Worm (Caenorhabditis elegans) whole organism, L3 larva: ENCODE results near the gene R10H10.3.

ENCODE experiments used
- R02D3.7 ChIP-seq: fragments of 150-350 bp; optimal IDR thresholded peaks from 2 replicates; lab custom pipeline; 2014; ENCODE audit warnings: missing biosample characterization, missing genetic modification characterization
- ZK546.5 ChIP-seq: sonication (generic microtip); optimal IDR thresholded peaks from 2 replicates; lab custom pipeline; 2017; ENCODE audit warnings: missing biosample characterization, missing genetic modification characterization
- ama-1 ChIP-seq: fragments of 150-350 bp; optimal IDR thresholded peaks from 2 replicates; lab custom pipeline; 2018
- ceh-16 ChIP-seq: sonication (generic microtip); optimal IDR thresholded peaks from 2 replicates; lab custom pipeline; 2017; ENCODE audit warnings: missing biosample characterization, missing genetic modification characterization
- ceh-82 ChIP-seq: fragments of 150-350 bp; optimal IDR thresholded peaks from 2 replicates; lab custom pipeline; 2014; ENCODE audit warnings: missing biosample characterization, missing genetic modification characterization
- daf-12 ChIP-seq: fragments of 150-350 bp; optimal IDR thresholded peaks from 2 replicates; lab custom pipeline; 2014; ENCODE audit warnings: missing biosample characterization, missing genetic modification reagents, missing genetic modification characterization
- egl-27 ChIP-seq: sonication (generic microtip); optimal IDR thresholded peaks from 4 replicates; lab custom pipeline; 2017; ENCODE audit warnings: missing biosample characterization, missing genetic modification reagents, missing genetic modification characterization
- elt-1 ChIP-seq: fragments of 150-350 bp; optimal IDR thresholded peaks from 2 replicates; lab custom pipeline; 2014; ENCODE audit warnings: missing biosample characterization, missing genetic modification characterization
- elt-2 ChIP-seq: sonication (generic microtip); optimal IDR thresholded peaks from 2 replicates; lab custom pipeline; 2016; ENCODE audit warnings: missing genetic modification reagents, mild to moderate bottlenecking, missing genetic modification characterization, missing compliant biosample characterization
- eor-1 ChIP-seq, 2 experiments: fragments of 150-350 bp; optimal IDR thresholded peaks; 2 replicates each; lab custom pipeline; 2014 to 2018; ENCODE audit warnings: missing biosample characterization in 2 of 2, missing genetic modification characterization in 2 of 2
- fkh-2 ChIP-seq: fragments of 150-350 bp; optimal IDR thresholded peaks from 2 replicates; lab custom pipeline; 2014; ENCODE audit warnings: missing biosample characterization, missing genetic modification reagents, missing genetic modification characterization
- fos-1 ChIP-seq: fragments of 150-350 bp; optimal IDR thresholded peaks from 2 replicates; lab custom pipeline; 2014; ENCODE audit warnings: missing biosample characterization, missing genetic modification characterization
- hmg-11 ChIP-seq: sonication (generic microtip); optimal IDR thresholded peaks from 2 replicates; lab custom pipeline; 2016; ENCODE audit warnings: missing genetic modification characterization, missing compliant biosample characterization
- lin-15B ChIP-seq: fragments of 150-350 bp; optimal IDR thresholded peaks from 2 replicates; lab custom pipeline; 2014; ENCODE audit warnings: missing biosample characterization, missing genetic modification characterization
- lin-39 ChIP-seq: fragments of 150-350 bp; optimal IDR thresholded peaks from 2 replicates; lab custom pipeline; 2018; ENCODE audit warnings: missing biosample characterization, missing genetic modification reagents, missing genetic modification characterization
- lsy-12 ChIP-seq: sonication (generic microtip); optimal IDR thresholded peaks from 2 replicates; lab custom pipeline; 2016; ENCODE audit warnings: mild to moderate bottlenecking, missing genetic modification characterization, missing compliant biosample characterization
- mdl-1 ChIP-seq: fragments of 150-350 bp; optimal IDR thresholded peaks from 2 replicates; lab custom pipeline; 2014; ENCODE audit warnings: missing biosample characterization, missing genetic modification characterization
- nfya-1 ChIP-seq: sonication (generic microtip); optimal IDR thresholded peaks from 2 replicates; lab custom pipeline; 2017; ENCODE audit warnings: missing genetic modification characterization, mild to moderate bottlenecking, missing compliant biosample characterization, antibody characterized with exemption, moderate library complexity; ENCODE audit not compliant: insufficient read depth
- nhr-11 ChIP-seq: fragments of 150-350 bp; optimal IDR thresholded peaks from 2 replicates; lab custom pipeline; 2014; ENCODE audit warnings: missing biosample characterization, missing genetic modification characterization
- nhr-12 ChIP-seq: fragments of 150-350 bp; optimal IDR thresholded peaks from 2 replicates; lab custom pipeline; 2014; ENCODE audit warnings: missing biosample characterization, missing genetic modification characterization
- nhr-237 ChIP-seq: fragments of 150-350 bp; optimal IDR thresholded peaks from 2 replicates; lab custom pipeline; 2014; ENCODE audit warnings: missing biosample characterization, missing genetic modification characterization
- nhr-25 ChIP-seq: sonication (generic microtip); optimal IDR thresholded peaks from 2 replicates; lab custom pipeline; 2017; ENCODE audit warnings: missing biosample characterization, missing genetic modification characterization
- nhr-28 ChIP-seq: fragments of 150-350 bp; optimal IDR thresholded peaks from 2 replicates; lab custom pipeline; 2014; ENCODE audit warnings: missing biosample characterization, missing genetic modification characterization
- nhr-67 ChIP-seq: fragments of 150-350 bp; optimal IDR thresholded peaks from 2 replicates; lab custom pipeline; 2014; ENCODE audit warnings: missing biosample characterization, missing genetic modification characterization
- nhr-76 ChIP-seq: fragments of 150-350 bp; sonication (generic microtip); optimal IDR thresholded peaks from 5 replicates; lab custom pipeline; 2014; ENCODE audit warnings: missing biosample characterization, missing genetic modification characterization
- pha-4 ChIP-seq: fragments of 150-350 bp; optimal IDR thresholded peaks from 2 replicates; lab custom pipeline; 2014; ENCODE audit warnings: missing biosample characterization, missing genetic modification reagents, missing genetic modification characterization
- pqm-1 ChIP-seq: fragments of 150-350 bp; optimal IDR thresholded peaks from 2 replicates; lab custom pipeline; 2017; ENCODE audit warnings: missing biosample characterization, missing genetic modification characterization, inconsistent platforms
- sea-2 ChIP-seq: fragments of 150-350 bp; sonication (generic microtip); optimal IDR thresholded peaks from 4 replicates; lab custom pipeline; 2014; ENCODE audit warnings: missing biosample characterization, missing genetic modification reagents, missing genetic modification characterization
- skn-1 ChIP-seq: fragments of 150-350 bp; optimal IDR thresholded peaks from 2 replicates; lab custom pipeline; 2014; ENCODE audit warnings: missing biosample characterization, missing genetic modification characterization
- snpc-4 ChIP-seq: fragments of 150-350 bp; optimal IDR thresholded peaks from 2 replicates; lab custom pipeline; 2014; ENCODE audit warnings: missing biosample characterization, missing genetic modification characterization
- unc-62 ChIP-seq: fragments of 150-350 bp; sonication (generic microtip); optimal IDR thresholded peaks from 4 replicates; lab custom pipeline; 2014; ENCODE audit warnings: missing biosample characterization, missing genetic modification reagents, missing genetic modification characterization
- zag-1 ChIP-seq: fragments of 150-350 bp; optimal IDR thresholded peaks from 2 replicates; lab custom pipeline; 2014; ENCODE audit warnings: missing biosample characterization, missing genetic modification characterization
- ztf-11 ChIP-seq: fragments of 150-350 bp; optimal IDR thresholded peaks from 2 replicates; lab custom pipeline; 2014; ENCODE audit warnings: missing biosample characterization, missing genetic modification characterization

Gene R10H10.3

DNA sequence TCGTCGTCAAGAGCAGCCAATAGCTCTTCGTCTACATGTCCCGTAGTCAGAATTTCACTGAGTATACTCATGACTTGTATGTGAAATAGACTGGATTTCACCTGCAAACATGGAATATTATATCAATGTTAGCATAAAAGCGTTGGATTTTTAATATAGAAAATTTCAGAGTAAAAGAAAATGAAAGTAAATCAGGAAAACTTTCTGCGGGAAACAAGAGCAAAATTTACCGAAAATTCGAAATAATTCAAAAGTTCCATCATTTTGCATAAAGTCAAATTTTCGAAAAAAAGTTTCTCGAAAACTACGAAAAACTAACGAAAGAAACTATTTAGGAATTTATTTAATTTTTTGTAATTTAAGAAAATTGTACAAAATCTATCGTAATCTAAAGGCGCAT, 29.5 kb downstream of the R10H10.3 start, which contains the start of gene F13B12.6:
Gene F13B12.6, minus strand, starts transcription at position 101 of the 400 bp plus-strand sequence.
- no peak for TF ChIP-seq mdl-1 (tag; lab: Kevin White, UChicago)
- TF ChIP-seq nhr-67: no peak
- TF ChIP-seq nhr-28 (tag; lab: Kevin White, UChicago): no peak
- TF ChIP-seq daf-12: no peak
- TF ChIP-seq snpc-4 (tag; lab: Kevin White, UChicago): no peak
- TF ChIP-seq skn-1: no peak

- no peak for TF ChIP-seq nhr-67
- peak; percentile 73 for TF ChIP-seq lin-39 (tag; lab: Kevin White, UChicago)
- peak; percentile 31 for TF ChIP-seq unc-62 (GFP tag; lab: Kevin White, UChicago)
- TF ChIP-seq, all 47 proteins: peak for 2
These were observed 31.6 kb downstream of the R10H10.3 start for ce11 chrIV:10419896-10420295.

DNA sequence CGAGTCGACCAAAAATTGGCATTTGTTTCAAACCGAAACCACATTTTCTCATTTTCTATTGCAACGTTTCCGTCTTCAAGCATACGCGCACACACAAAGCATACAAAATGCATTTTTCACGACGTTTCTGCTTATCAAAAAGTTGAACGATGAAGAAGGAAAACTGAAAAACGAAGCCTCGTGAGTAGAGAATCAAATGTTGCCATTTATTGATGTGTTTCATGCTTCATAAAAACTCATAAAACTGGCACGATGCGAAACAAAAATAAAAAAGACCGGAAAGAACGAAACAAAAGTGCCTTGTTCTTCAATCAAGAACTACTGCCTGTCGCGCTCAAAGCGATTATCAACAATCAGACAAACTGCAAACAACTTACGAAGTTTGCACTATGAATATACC, 32.1 kb downstream of the R10H10.3 start:
- no peak for TF ChIP-seq sea-2 (GFP tag; lab: Kevin White, UChicago)
- peak; percentile 44 for TF ChIP-seq pha-4 (tag; lab: Kevin White, UChicago)
- peak; percentile 61 for TF ChIP-seq elt-2
- no peak for TF ChIP-seq hmg-11
- no peak for TF ChIP-seq ceh-16 (tag; lab: Kevin White, UChicago)
- peak; percentile 48 for TF ChIP-seq pqm-1 (tag; lab: Kevin White, UChicago)
- TF ChIP-seq ZK546.5 (tag; lab: Kevin White, UChicago): no peak
- no peak for TF ChIP-seq zag-1 (tag; lab: Kevin White, UChicago)
- TF ChIP-seq lin-15B (tag; lab: Kevin White, UChicago): no peak
- no peak for TF ChIP-seq nhr-76

DNA sequence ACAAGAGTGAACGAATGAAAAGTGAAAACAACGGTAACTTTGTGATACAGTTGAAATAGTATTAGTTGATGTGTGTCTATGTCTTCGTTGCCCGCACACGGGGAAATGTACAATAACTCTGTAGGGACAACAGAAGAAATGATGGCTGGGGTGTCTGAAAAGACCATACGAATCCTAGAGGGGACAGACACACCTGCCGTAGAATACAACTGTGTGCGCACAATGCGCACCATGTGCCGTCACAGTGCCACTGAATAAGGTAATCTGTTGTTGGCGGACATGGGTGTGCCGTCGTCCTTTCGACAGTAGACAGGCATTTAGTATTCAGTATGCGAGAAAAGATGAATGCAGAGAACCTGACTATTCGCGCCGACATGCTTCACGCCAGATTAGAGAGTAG, 33.0 kb downstream of the R10H10.3 start:
- no peak for TF ChIP-seq zag-1 (tag; lab: Kevin White, UChicago)
- no peak for TF ChIP-seq fos-1 (tag; lab: Kevin White, UChicago)

- TF ChIP-seq ama-1 (lab: Kevin White, UChicago) (no peak), ceh-82 (tag; lab: Kevin White, UChicago) (no peak), nhr-25 (tag; lab: Kevin White, UChicago) (no peak), lsy-12 (tag; lab: Kevin White, UChicago) (no peak), eor-1 (tag; optimal IDR thresholded peaks at IDR 0.05; lab: Kevin White, UChicago) (no peak), snpc-4 (tag; lab: Kevin White, UChicago) (no peak), nhr-12 (tag; lab: Kevin White, UChicago) (no peak), nhr-67 (no peak), elt-1 (tag; lab: Kevin White, UChicago) (no peak), fkh-2 (tag; lab: Kevin White, UChicago) (no peak), fos-1 (tag; lab: Kevin White, UChicago) (no peak), hmg-11 (no peak), egl-27 (tag; lab: Kevin White, UChicago) (no peak), nhr-237 (tag; lab: Kevin White, UChicago) (no peak), nfya-1 (tag; lab: Kevin White, UChicago) (no peak), lin-39 (tag; lab: Kevin White, UChicago) (no peak), nhr-11 (tag; lab: Kevin White, UChicago) (no peak), R02D3.7 (tag; lab: Kevin White, UChicago) (no peak), pha-4 (tag; lab: Kevin White, UChicago) (no peak), ztf-11 (tag; lab: Kevin White, UChicago) (no peak)
These were observed 33.9 kb downstream of the R10H10.3 start for ce11 chrIV:10422230-10422629.

- TF ChIP-seq fos-1 (tag; lab: Kevin White, UChicago) (no peak), zag-1 (tag; lab: Kevin White, UChicago) (peak; percentile 25), pqm-1 (tag; lab: Kevin White, UChicago) (no peak)
These were observed 36.2 kb downstream of the R10H10.3 start, which contains the start of gene F13B12.1 for ce11 chrIV:10424535-10424934. TSS of gene F13B12.1 (minus strand) at chrIV:10424635.
